Worm (Caenorhabditis elegans) whole organism, L3 larva: ENCODE results near the gene alh-4.

Source experiments
- R02D3.7 ChIP-seq: fragments of 150-350 bp; optimal IDR thresholded peaks from 2 replicates; lab custom pipeline; 2014; ENCODE audit warnings: missing biosample characterization, missing genetic modification characterization
- ceh-28 ChIP-seq: fragments of 150-350 bp; optimal IDR thresholded peaks from 2 replicates; lab custom pipeline; 2014; ENCODE audit warnings: missing biosample characterization, missing genetic modification reagents, missing genetic modification characterization
- elt-1 ChIP-seq: fragments of 150-350 bp; optimal IDR thresholded peaks from 2 replicates; lab custom pipeline; 2014; ENCODE audit warnings: missing biosample characterization, missing genetic modification characterization
- lin-39 ChIP-seq: fragments of 150-350 bp; optimal IDR thresholded peaks from 2 replicates; lab custom pipeline; 2018; ENCODE audit warnings: missing biosample characterization, missing genetic modification reagents, missing genetic modification characterization
- mdl-1 ChIP-seq: fragments of 150-350 bp; optimal IDR thresholded peaks from 2 replicates; lab custom pipeline; 2014; ENCODE audit warnings: missing biosample characterization, missing genetic modification characterization
- nhr-12 ChIP-seq: fragments of 150-350 bp; optimal IDR thresholded peaks from 2 replicates; lab custom pipeline; 2014; ENCODE audit warnings: missing biosample characterization, missing genetic modification characterization
- nhr-237 ChIP-seq: fragments of 150-350 bp; optimal IDR thresholded peaks from 2 replicates; lab custom pipeline; 2014; ENCODE audit warnings: missing biosample characterization, missing genetic modification characterization
- nhr-25 ChIP-seq: sonication (generic microtip); optimal IDR thresholded peaks from 2 replicates; lab custom pipeline; 2017; ENCODE audit warnings: missing biosample characterization, missing genetic modification characterization
- nhr-43 ChIP-seq: sonication (generic microtip); optimal IDR thresholded peaks from 2 replicates; lab custom pipeline; 2016; ENCODE audit warnings: mild to moderate bottlenecking, missing genetic modification characterization, missing compliant biosample characterization; ENCODE audit not compliant: poor library complexity, severe bottlenecking
- pha-4 ChIP-seq: fragments of 150-350 bp; optimal IDR thresholded peaks from 2 replicates; lab custom pipeline; 2014; ENCODE audit warnings: missing biosample characterization, missing genetic modification reagents, missing genetic modification characterization
- pqm-1 ChIP-seq: fragments of 150-350 bp; optimal IDR thresholded peaks from 2 replicates; lab custom pipeline; 2017; ENCODE audit warnings: missing biosample characterization, missing genetic modification characterization, inconsistent platforms
- ztf-4 ChIP-seq: fragments of 150-350 bp; optimal IDR thresholded peaks from 2 replicates; lab custom pipeline; 2014; ENCODE audit warnings: missing biosample characterization, missing genetic modification characterization

DNA sequence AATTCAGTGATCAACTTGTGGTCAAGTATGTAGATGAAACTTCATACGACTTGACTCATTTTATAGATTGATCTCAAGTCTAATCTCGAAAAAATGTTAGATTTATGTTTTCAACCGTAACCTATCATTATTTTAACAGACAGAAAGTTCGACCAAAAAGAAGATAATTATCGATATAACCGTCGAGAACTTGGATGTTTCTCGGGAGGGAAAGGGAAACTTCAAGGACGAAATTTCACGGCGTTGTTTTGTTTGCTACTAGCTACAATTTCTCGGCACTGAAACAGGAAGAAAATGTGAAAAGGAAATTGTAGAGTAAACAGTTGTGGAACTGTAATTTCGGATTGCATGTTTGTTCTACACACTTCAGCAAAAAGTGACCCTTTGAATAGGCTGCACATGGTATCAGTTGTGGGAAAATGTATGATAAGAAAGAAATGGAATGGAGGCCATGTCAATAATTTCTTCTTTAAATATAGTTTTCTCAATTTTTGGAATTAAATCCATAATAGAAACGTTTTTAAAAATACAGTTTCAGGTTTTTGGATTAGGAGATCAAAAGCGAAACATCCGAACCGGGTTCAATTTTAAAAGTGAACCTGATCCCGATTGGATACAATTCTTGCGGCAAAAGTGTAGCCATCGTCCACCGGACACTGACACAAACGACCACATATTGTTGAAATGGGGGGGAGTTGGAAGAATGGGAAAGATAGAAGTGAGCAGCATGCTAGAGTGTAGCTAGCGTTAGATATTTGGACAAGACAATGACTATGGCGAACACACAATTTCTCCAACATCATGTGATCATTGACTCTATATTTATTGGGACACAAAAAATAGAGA, 1.0 kb upstream of the alh-4 start:
- no peak for TF ChIP-seq lin-39 (tag; lab: Kevin White, UChicago)
- TF ChIP-seq ztf-4 = no peak
- no peak for TF ChIP-seq nhr-12 (tag; lab: Kevin White, UChicago)
- peak; percentile 13 for TF ChIP-seq nhr-43 (tag; lab: Kevin White, UChicago)
- TF ChIP-seq nhr-25 = no peak
- TF ChIP-seq elt-1 (tag; lab: Kevin White, UChicago) = no peak
- TF ChIP-seq nhr-237 (tag; lab: Kevin White, UChicago) = no peak
- peak; percentile 54 for TF ChIP-seq pha-4 (tag; lab: Kevin White, UChicago)
- no peak for TF ChIP-seq R02D3.7 (tag; lab: Kevin White, UChicago)
- TF ChIP-seq ceh-28 = no peak
- TF ChIP-seq mdl-1 (tag; lab: Kevin White, UChicago) = no peak
- TF ChIP-seq pqm-1 (tag; lab: Kevin White, UChicago) = peak; percentile 56
